Fruit fly (Drosophila melanogaster) whole organism, wandering third instar larva: ENCODE measurements around the gene Prosalpha4.

Experiments used
- Abd-B ChIP-seq: fragments of >200 bp; optimal IDR thresholded peaks from 2 replicates; lab custom pipeline; 2017; ENCODE audit warnings: missing biosample characterization, missing genetic modification characterization
- CG32264 ChIP-seq: fragments of 200-800 bp; sonication (Bioruptor generic); optimal IDR thresholded peaks from 2 replicates; lab custom pipeline; 2016; ENCODE audit warnings: missing biosample characterization, missing genetic modification characterization
- CG9705 ChIP-seq: fragments of 200-800 bp; sonication (Bioruptor generic); optimal IDR thresholded peaks from 2 replicates; lab custom pipeline; 2018; ENCODE audit warnings: missing biosample characterization, mild to moderate bottlenecking, missing genetic modification characterization
- CrebA ChIP-seq: fragments of 200-800 bp; sonication (Bioruptor generic); optimal IDR thresholded peaks from 2 replicates; lab custom pipeline; 2016; ENCODE audit warnings: missing biosample characterization, mild to moderate bottlenecking, missing genetic modification characterization, borderline replicate concordance
- Dfd ChIP-seq: fragments of >200 bp; optimal IDR thresholded peaks from 2 replicates; lab custom pipeline; 2017; ENCODE audit warnings: missing biosample characterization, missing genetic modification characterization
- Dif ChIP-seq: fragments of 200-275, 200-300 bp; sonication (Bioruptor generic); optimal IDR thresholded peaks from 2 replicates; lab custom pipeline; 2018; ENCODE audit warnings: missing biosample characterization, missing genetic modification characterization; ENCODE audit not compliant: partially characterized antibody
- GATAd ChIP-seq: sonication (Bioruptor generic); optimal IDR thresholded peaks from 2 replicates; lab custom pipeline; 2016; ENCODE audit warnings: missing biosample characterization, missing genetic modification characterization
- HLH106 ChIP-seq: fragments of 200-800 bp; optimal IDR thresholded peaks from 3 replicates; lab custom pipeline; 2019; ENCODE audit warnings: missing biosample characterization, mild to moderate bottlenecking, missing genetic modification characterization, moderate library complexity
- Hnf4 ChIP-seq: fragments of 200-800 bp; sonication (Bioruptor generic); optimal IDR thresholded peaks from 2 replicates; lab custom pipeline; 2016; ENCODE audit warnings: missing biosample characterization, mild to moderate bottlenecking, missing genetic modification characterization
- Hr78 ChIP-seq: fragments of >200 bp; optimal IDR thresholded peaks from 2 replicates; lab custom pipeline; 2017; ENCODE audit warnings: missing biosample characterization, missing genetic modification characterization
- Hr83 ChIP-seq: fragments of 200-300 bp; sonication (Bioruptor generic); optimal IDR thresholded peaks from 2 replicates; lab custom pipeline; 2016; ENCODE audit warnings: missing biosample characterization, mild to moderate bottlenecking, missing genetic modification characterization, moderate library complexity; ENCODE audit not compliant: poor library complexity, severe bottlenecking
- Jra ChIP-seq: sonication (Bioruptor generic); optimal IDR thresholded peaks from 2 replicates; lab custom pipeline; 2016; ENCODE audit warnings: missing biosample characterization, missing genetic modification characterization
- Mio ChIP-seq: sonication (Bioruptor generic); optimal IDR thresholded peaks from 2 replicates; lab custom pipeline; 2016; ENCODE audit warnings: missing biosample characterization, missing genetic modification characterization
- Myc ChIP-seq: fragments of >200 bp; optimal IDR thresholded peaks from 2 replicates; lab custom pipeline; 2017
- N ChIP-seq: fragments of >200 bp; optimal IDR thresholded peaks from 2 replicates; lab custom pipeline; 2018; ENCODE audit warnings: missing biosample characterization, missing external identifiers, missing genetic modification characterization
- OdsH ChIP-seq: fragments of 200-800 bp; sonication (Bioruptor generic); optimal IDR thresholded peaks from 2 replicates; lab custom pipeline; 2016; ENCODE audit warnings: missing biosample characterization, mild to moderate bottlenecking, missing genetic modification characterization
- Rel ChIP-seq, 2 experiments: fragments of 200-800 bp; sonication (Bioruptor generic) in 1 of 2; optimal IDR thresholded peaks; 2 replicates in 1 of 2; 3 replicates in 1 of 2; lab custom pipeline; 2016 to 2019; ENCODE audit warnings: mild to moderate bottlenecking in 2 of 2, missing biosample characterization in 2 of 2, missing genetic modification characterization in 2 of 2, moderate library complexity in 1 of 2
- Sp1 ChIP-seq: fragments of 200-800 bp; sonication (Bioruptor generic); optimal IDR thresholded peaks from 3 replicates; lab custom pipeline; 2019; ENCODE audit warnings: missing biosample characterization, mild to moderate bottlenecking, missing genetic modification characterization, moderate library complexity
- Vsx2 ChIP-seq: fragments of 200-300, 225-300 bp; sonication (Bioruptor generic); optimal IDR thresholded peaks from 2 replicates; lab custom pipeline; 2018; ENCODE audit warnings: missing biosample characterization, missing genetic modification characterization; ENCODE audit not compliant: partially characterized antibody
- br ChIP-seq: fragments of 200-800 bp; sonication (Bioruptor generic); optimal IDR thresholded peaks from 2 replicates; lab custom pipeline; 2016; ENCODE audit warnings: missing biosample characterization, missing genetic modification characterization
- brk ChIP-seq: fragments of 200-800 bp; sonication (Bioruptor generic); optimal IDR thresholded peaks from 2 replicates; lab custom pipeline; 2016; ENCODE audit warnings: missing biosample characterization, mild to moderate bottlenecking, missing genetic modification characterization
- dl ChIP-seq, 2 experiments: fragments of 175-275, 200-275 bp in 1 of 2; fragments of 200-275 bp in 1 of 2; sonication (Bioruptor generic); optimal IDR thresholded peaks; lab custom pipeline; 2018; ENCODE audit warnings: mild to moderate bottlenecking in 2 of 2, missing biosample characterization in 2 of 2, missing genetic modification characterization in 2 of 2, moderate library complexity in 2 of 2; ENCODE audit not compliant: partially characterized antibody in 2 of 2, insufficient read depth in 1 of 2
- dmrt93B ChIP-seq: fragments of 200-800 bp; sonication (Bioruptor generic); optimal IDR thresholded peaks from 2 replicates; lab custom pipeline; 2018; ENCODE audit warnings: missing biosample characterization, mild to moderate bottlenecking, missing genetic modification characterization
- dsf ChIP-seq: sonication (Bioruptor generic); optimal IDR thresholded peaks from 2 replicates; lab custom pipeline; 2016; ENCODE audit warnings: missing biosample characterization, missing genetic modification characterization, borderline replicate concordance
- ey ChIP-seq: fragments of 200-800 bp; sonication (Bioruptor generic); optimal IDR thresholded peaks from 2 replicates; lab custom pipeline; 2016; ENCODE audit warnings: missing biosample characterization, missing genetic modification characterization
- foxo ChIP-seq, 2 experiments: fragments of 200-800 bp; sonication (Bioruptor generic); optimal IDR thresholded peaks; 2 replicates in 1 of 2; 3 replicates in 1 of 2; lab custom pipeline; 2016 to 2017; ENCODE audit warnings: missing biosample characterization in 2 of 2, missing genetic modification characterization in 2 of 2
- fru ChIP-seq: fragments of 200-800 bp; sonication (Bioruptor generic); optimal IDR thresholded peaks from 3 replicates; lab custom pipeline; 2016; ENCODE audit warnings: missing biosample characterization, mild to moderate bottlenecking, missing genetic modification characterization
- h ChIP-seq: fragments of 200-800 bp; sonication (Bioruptor generic); optimal IDR thresholded peaks from 3 replicates; lab custom pipeline; 2016; ENCODE audit warnings: missing biosample characterization, mild to moderate bottlenecking, missing genetic modification characterization
- jim ChIP-seq: fragments of 175-275, 200-325 bp; sonication (Bioruptor generic); optimal IDR thresholded peaks from 2 replicates; lab custom pipeline; 2016; ENCODE audit warnings: missing biosample characterization, mild to moderate bottlenecking, missing genetic modification characterization
- lola ChIP-seq: fragments of >200 bp; optimal IDR thresholded peaks from 2 replicates; lab custom pipeline; 2017; ENCODE audit warnings: missing biosample characterization, missing genetic modification characterization
- pan ChIP-seq: fragments of >200 bp; optimal IDR thresholded peaks from 2 replicates; lab custom pipeline; 2017
- psq ChIP-seq: fragments of 200-800 bp; sonication (Bioruptor generic); optimal IDR thresholded peaks from 3 replicates; lab custom pipeline; 2017; ENCODE audit warnings: missing biosample characterization, mild to moderate bottlenecking, missing genetic modification characterization, moderate library complexity
- rgr ChIP-seq: fragments of 200-800 bp; sonication (Bioruptor generic); optimal IDR thresholded peaks from 3 replicates; lab custom pipeline; 2016; ENCODE audit warnings: missing biosample characterization, mild to moderate bottlenecking, missing genetic modification characterization
- sage ChIP-seq: fragments of 200-800 bp; sonication (Bioruptor generic); optimal IDR thresholded peaks from 2 replicates; lab custom pipeline; 2016; ENCODE audit warnings: missing biosample characterization, mild to moderate bottlenecking, missing genetic modification characterization
- sv ChIP-seq: fragments of 200-800 bp; sonication (Bioruptor generic); optimal IDR thresholded peaks from 3 replicates; lab custom pipeline; 2016; ENCODE audit warnings: missing biosample characterization, missing genetic modification characterization
- tai ChIP-seq: sonication (Bioruptor generic); optimal IDR thresholded peaks from 2 replicates; lab custom pipeline; 2016; ENCODE audit warnings: missing biosample characterization, missing genetic modification characterization
- usp ChIP-seq: fragments of >200 bp; optimal IDR thresholded peaks from 2 replicates; lab custom pipeline; 2017; ENCODE audit warnings: missing biosample characterization, missing genetic modification characterization
- woc ChIP-seq: sonication (Bioruptor generic); optimal IDR thresholded peaks from 2 replicates; lab custom pipeline; 2016; ENCODE audit warnings: missing biosample characterization, mild to moderate bottlenecking, missing genetic modification characterization

The Prosalpha4 gene

dm6 chrX:16275854-16276338, at the start of gene Prosalpha4, which contains the start of gene kat80:
TSS of gene Prosalpha4 (plus strand) at chrX:16276270.
TSS of gene kat80 (minus strand) at chrX:16276180.
- TF ChIP-seq Rel (GFP tag; optimal IDR thresholded peaks at IDR 0.05; lab: Kevin White, UChicago) (no peak), Rel (tag; optimal IDR thresholded peaks at IDR 0.05; lab: Kevin White, UChicago) (no peak), Hr83 (GFP tag; lab: Kevin White, UChicago) (no peak), Hr78 (no peak), fru (peak; percentile 29), pan (lab: Kevin White, UChicago) (no peak), dmrt93B (no peak), dl (GFP tag; optimal IDR thresholded peaks at IDR 0.05; lab: Kevin White, UChicago; ENCODE audit: insufficient read depth in 1 of 2, partially characterized antibody in 2 of 2) (no peak), Dfd (GFP tag; lab: Kevin White, UChicago) (no peak), Myc (lab: Kevin White, UChicago) (peak; percentile 1), ey (GFP tag; lab: Kevin White, UChicago) (no peak), Mio (GFP tag; lab: Kevin White, UChicago) (no peak), dsf (GFP tag; lab: Kevin White, UChicago) (no peak), CG9705 (GFP tag; lab: Kevin White, UChicago) (no peak), Hnf4 (GFP tag; lab: Kevin White, UChicago) (peak; percentile 1), Sp1 (GFP tag; lab: Kevin White, UChicago) (peak; percentile 36), Vsx2 (GFP tag; lab: Kevin White, UChicago) (no peak), psq (peak; percentile 21), brk (GFP tag; lab: Kevin White, UChicago) (no peak), Jra (no peak), br (GFP tag; lab: Kevin White, UChicago) (no peak), rgr (GFP tag; lab: Kevin White, UChicago) (no peak), h (GFP tag; lab: Kevin White, UChicago) (no peak), foxo (GFP tag; optimal IDR thresholded peaks at IDR 0.05; lab: Kevin White, UChicago) (peak in 1 of 2 experiments; percentile 75), woc (GFP tag; lab: Kevin White, UChicago) (peak; percentile 23), HLH106 (tag; lab: Kevin White, UChicago) (peak; percentile 57), usp (GFP tag; lab: Kevin White, UChicago) (no peak), N (no peak), lola (GFP tag; lab: Kevin White, UChicago) (no peak), sage (GFP tag; lab: Kevin White, UChicago) (no peak), Dif (GFP tag; lab: Kevin White, UChicago) (no peak), sv (GFP tag; lab: Kevin White, UChicago) (peak; percentile 10), tai (GFP tag; lab: Kevin White, UChicago) (no peak), jim (no peak), CG32264 (GFP tag; lab: Kevin White, UChicago) (no peak), Abd-B (GFP tag; lab: Kevin White, UChicago) (no peak), CrebA (GFP tag; lab: Kevin White, UChicago) (no peak), OdsH (GFP tag; lab: Kevin White, UChicago) (no peak), GATAd (GFP tag; lab: Kevin White, UChicago) (no peak)

DNA sequence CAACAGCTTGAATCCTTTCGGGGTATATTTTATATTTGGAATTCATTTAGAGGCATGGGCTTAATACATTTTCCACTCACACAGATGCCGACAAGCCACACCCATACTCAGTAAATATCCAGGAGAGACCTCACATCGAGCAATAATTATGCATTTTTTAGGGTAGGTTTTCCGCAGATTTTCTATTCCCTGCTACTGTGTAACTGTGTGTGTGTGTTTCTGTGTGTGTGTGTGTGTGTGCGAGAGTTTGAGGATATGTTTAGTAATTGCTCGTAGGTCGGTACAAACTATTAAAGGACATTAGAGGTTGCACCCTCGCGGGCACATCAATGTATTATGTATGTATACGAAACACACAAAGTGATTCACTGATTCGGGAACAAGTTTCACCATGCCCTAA, 44.8 kb upstream of the Prosalpha4 start:
- TF ChIP-seq brk (GFP tag; lab: Kevin White, UChicago) (no peak), tai (GFP tag; lab: Kevin White, UChicago) (no peak), CrebA (GFP tag; lab: Kevin White, UChicago) (no peak), Myc (lab: Kevin White, UChicago) (no peak), OdsH (GFP tag; lab: Kevin White, UChicago) (no peak), jim (no peak), Vsx2 (GFP tag; lab: Kevin White, UChicago) (no peak), Jra (no peak), Dfd (GFP tag; lab: Kevin White, UChicago) (no peak), Rel (GFP tag; optimal IDR thresholded peaks at IDR 0.05; lab: Kevin White, UChicago) (no peak), Rel (tag; optimal IDR thresholded peaks at IDR 0.05; lab: Kevin White, UChicago) (no peak), dmrt93B (no peak), dsf (GFP tag; lab: Kevin White, UChicago) (no peak), dl (GFP tag; optimal IDR thresholded peaks at IDR 0.05; lab: Kevin White, UChicago; ENCODE audit: insufficient read depth in 1 of 2, partially characterized antibody in 2 of 2) (no peak), GATAd (GFP tag; lab: Kevin White, UChicago) (no peak), Hr83 (GFP tag; lab: Kevin White, UChicago) (no peak), pan (lab: Kevin White, UChicago) (no peak), br (GFP tag; lab: Kevin White, UChicago) (no peak), rgr (GFP tag; lab: Kevin White, UChicago) (no peak)
